Worm (Caenorhabditis elegans) whole organism, L4 larva: ENCODE results near the gene F38A1.13.

Experiments used
- R02D3.7 ChIP-seq: fragments of 150-350 bp; sonication (generic microtip); optimal IDR thresholded peaks from 3 replicates; lab custom pipeline; 2014; ENCODE audit warnings: missing biosample characterization, missing genetic modification characterization
- T26A8.4 ChIP-seq: fragments of 200-800 bp; sonication (Bioruptor generic); IDR thresholded peaks from 2 replicates; pipeline ENCODE4 v1.3.6; 2022; ENCODE audit warnings: missing genetic modification characterization, missing compliant biosample characterization
- daf-12 ChIP-seq: fragments of 150-350 bp; optimal IDR thresholded peaks from 2 replicates; lab custom pipeline; 2014; ENCODE audit warnings: missing biosample characterization, missing genetic modification reagents, missing genetic modification characterization
- daf-16 ChIP-seq, 3 experiments: sonication (generic microtip); optimal IDR thresholded peaks; 2 replicates each; lab custom pipeline; 2016 to 2017; ENCODE audit warnings: missing genetic modification characterization in 3 of 3, missing genetic modification reagents in 3 of 3, mild to moderate bottlenecking in 2 of 3, missing compliant biosample characterization in 2 of 3, missing biosample characterization in 1 of 3, moderate library complexity in 1 of 3
- dpl-1 ChIP-seq: fragments of 150-350 bp; optimal IDR thresholded peaks from 2 replicates; lab custom pipeline; 2014; ENCODE audit warnings: missing biosample characterization, missing genetic modification reagents, missing genetic modification characterization
- hlh-30 ChIP-seq: sonication (generic microtip); optimal IDR thresholded peaks from 2 replicates; lab custom pipeline; 2017; ENCODE audit warnings: antibody characterized with exemption, mild to moderate bottlenecking, missing genetic modification characterization, missing compliant biosample characterization; ENCODE audit not compliant: insufficient read depth
- lin-39 ChIP-seq: fragments of 150-350 bp; optimal IDR thresholded peaks from 2 replicates; lab custom pipeline; 2014; ENCODE audit warnings: missing biosample characterization, missing genetic modification reagents, missing genetic modification characterization
- mep-1 ChIP-seq: fragments of 150-350 bp; sonication (generic microtip); optimal IDR thresholded peaks from 3 replicates; lab custom pipeline; 2014; ENCODE audit warnings: missing biosample characterization, missing genetic modification characterization
- nhr-28 ChIP-seq: fragments of 150-350 bp; optimal IDR thresholded peaks from 2 replicates; lab custom pipeline; 2014; ENCODE audit warnings: missing biosample characterization, missing genetic modification characterization
- nhr-6 ChIP-seq: fragments of 150-350 bp; optimal IDR thresholded peaks from 2 replicates; lab custom pipeline; 2014; ENCODE audit warnings: missing biosample characterization, missing genetic modification characterization
- nhr-77 ChIP-seq: fragments of 150-350 bp; optimal IDR thresholded peaks from 2 replicates; lab custom pipeline; 2014; ENCODE audit warnings: missing biosample characterization, missing genetic modification characterization
- unc-130 ChIP-seq: sonication (generic microtip); optimal IDR thresholded peaks from 2 replicates; lab custom pipeline; 2016; ENCODE audit warnings: missing genetic modification reagents, missing genetic modification characterization, missing compliant biosample characterization
- unc-39 ChIP-seq: sonication (generic microtip); optimal IDR thresholded peaks from 2 replicates; lab custom pipeline; 2017; ENCODE audit warnings: missing biosample characterization, missing genetic modification characterization
- unc-62 ChIP-seq, 3 experiments: fragments of 150-350 bp in 1 of 3; sonication (generic microtip); optimal IDR thresholded peaks in 2 of 3; peaks in 1 of 3; 1 replicate in 1 of 3; 2 replicates in 2 of 3; lab custom pipeline; 2014 to 2017; ENCODE audit warnings: missing biosample characterization in 3 of 3, missing genetic modification characterization in 3 of 3, missing genetic modification reagents in 3 of 3, missing genotype in 1 of 3

DNA sequence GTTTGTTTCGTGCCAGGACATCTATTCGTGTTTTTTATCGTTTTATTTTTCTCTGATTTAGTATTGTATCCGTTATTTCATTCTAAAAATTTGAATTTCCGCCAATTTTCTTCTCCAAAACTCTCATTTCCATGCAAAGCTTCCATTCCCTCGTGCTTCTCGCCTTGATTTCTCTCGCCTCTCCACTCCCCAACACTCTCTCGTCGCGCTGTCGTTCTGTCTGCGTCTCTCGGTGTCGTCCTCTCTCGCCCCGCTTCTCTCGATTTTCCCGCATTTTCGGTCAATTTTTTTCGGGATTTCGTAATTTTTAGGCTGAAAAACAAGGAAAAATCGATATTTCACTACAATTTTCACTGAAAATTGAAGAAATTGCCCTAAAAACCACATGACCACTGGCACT, 9.6 kb downstream of the F38A1.13 start, which contains the start of gene C09E9.1:
- TF ChIP-seq mep-1 (tag; lab: Kevin White, UChicago) (peak; percentile 63), daf-12 (tag; lab: Kevin White, UChicago) (no peak), unc-62 (GFP tag; optimal IDR thresholded peaks at IDR 0.05 in 1 of 2; lab: Kevin White, UChicago) (peak in 1 of 2 experiments; percentile 57), unc-62 (tag; optimal IDR thresholded peaks at IDR 0.05; lab: Kevin White, UChicago) (no peak), dpl-1 (GFP tag; lab: Kevin White, UChicago) (peak; percentile 79), nhr-77 (tag; lab: Kevin White, UChicago) (no peak), unc-130 (GFP tag; lab: Kevin White, UChicago) (peak; percentile 8), nhr-6 (no peak), unc-39 (tag; lab: Kevin White, UChicago) (no peak), hlh-30 (tag; lab: Kevin White, UChicago) (peak; percentile 95), R02D3.7 (tag; lab: Kevin White, UChicago) (no peak), T26A8.4 (GFP tag; lab: Robert Waterston, UW) (no peak), nhr-28 (tag; lab: Kevin White, UChicago) (peak; percentile 29), daf-16 (GFP tag; optimal IDR thresholded peaks at IDR 0.05; lab: Kevin White, UChicago) (no peak), daf-16 (tag; optimal IDR thresholded peaks at IDR 0.05; lab: Kevin White, UChicago) (peak; percentile 27), lin-39 (tag; lab: Kevin White, UChicago) (no peak)
